Worm (Caenorhabditis elegans): ENCODE data around the gene srv-16.
"Not testable (repeated sequence)": the region's sequence is repeated elsewhere in the genome, so short reads cannot be mapped to it uniquely, and the experiment has no call there.

Gene srv-16

DNA sequence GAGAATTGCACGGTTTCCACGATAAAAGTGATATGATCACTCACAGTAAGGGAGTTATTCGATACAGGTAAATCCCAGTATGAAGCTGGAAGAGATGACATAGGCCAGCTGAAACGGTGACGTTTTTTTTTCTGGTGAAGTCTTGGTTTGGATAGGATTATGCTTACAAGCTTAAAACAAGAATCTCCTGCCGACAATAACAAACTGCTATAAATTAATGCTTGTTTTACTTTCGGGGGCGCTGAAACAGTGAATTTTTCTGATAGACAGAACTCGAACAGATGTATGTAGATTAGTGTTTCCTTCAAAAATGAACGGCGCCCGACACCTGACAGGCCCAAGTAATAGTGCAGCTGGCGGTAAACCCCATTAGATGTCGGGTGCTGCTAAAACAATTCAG is at the start of gene srv-16:
srv-16 (minus strand) TSS at position 101 of the 400 bp plus-strand sequence.
- TF ChIP-seq lin-14 (GFP tag; optimal IDR thresholded peaks at IDR 0.05) (no peak), lin-13 (GFP tag; optimal IDR thresholded peaks at IDR 0.05) (no peak)

DNA sequence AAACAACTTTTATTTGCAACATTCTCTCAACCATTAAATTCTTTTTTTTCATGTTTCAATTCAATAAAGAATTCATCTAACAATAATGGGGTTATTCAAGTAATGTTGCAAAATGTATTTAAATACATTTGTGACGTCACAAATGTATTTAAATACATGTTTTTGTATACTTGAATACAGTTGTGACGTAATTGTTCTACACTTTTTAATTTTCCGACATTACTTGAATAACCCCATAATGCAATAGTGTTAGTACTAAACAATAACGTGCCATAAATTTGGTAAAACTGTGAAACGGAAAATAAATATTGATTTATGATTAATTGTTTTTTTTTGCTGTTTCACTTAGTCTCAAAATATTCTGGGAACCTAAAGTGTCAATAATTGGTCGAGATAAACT is 45.9 kb upstream of the srv-16 start:
- TF ChIP-seq efl-1 (optimal IDR thresholded peaks at IDR 0.05): not testable (repeated sequence)
- peak in 1 of 2 experiments; percentile 46 for TF ChIP-seq efl-1 (GFP tag; optimal IDR thresholded peaks at IDR 0.05 in 1 of 2)

DNA sequence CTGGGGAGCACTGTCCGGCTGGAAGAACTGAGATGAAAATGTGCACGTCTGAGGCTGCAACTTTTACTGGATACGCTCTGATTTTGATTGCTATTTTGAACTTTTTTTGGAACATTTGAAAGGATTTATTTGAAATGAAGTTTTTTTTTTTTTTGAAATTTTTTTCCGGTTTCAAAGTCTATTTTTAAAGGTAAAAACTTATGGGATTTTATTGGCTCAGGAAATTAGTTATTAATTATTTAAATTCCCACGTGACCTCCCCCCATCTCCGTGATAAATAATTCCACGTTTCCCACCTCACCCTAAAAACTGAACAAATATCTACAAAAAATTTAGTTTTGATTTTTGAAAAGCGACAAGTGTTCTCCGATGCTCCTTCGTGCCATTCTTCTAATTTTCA is 30.6 kb upstream of the srv-16 start, which contains the start of gene Y105C5B.18:
Y105C5B.18 (plus strand) TSS at position 301 of the 400 bp plus-strand sequence.
- TF ChIP-seq nhr-28 (tag; optimal IDR thresholded peaks at IDR 0.05) (no peak), irx-1 (tag; optimal IDR thresholded peaks at IDR 0.05) (no peak), mab-9 (GFP tag; IDR thresholded peaks at IDR 0.05) (no peak), elt-3 (tag; optimal IDR thresholded peaks at IDR 0.05) (no peak), ztf-4 (tag; optimal IDR thresholded peaks at IDR 0.05) (no peak), lin-13 (GFP tag; optimal IDR thresholded peaks at IDR 0.05) (no peak), mdl-1 (tag; optimal IDR thresholded peaks at IDR 0.05) (no peak), fkh-8 (tag; optimal IDR thresholded peaks at IDR 0.05) (no peak), hlh-4 (tag; optimal IDR thresholded peaks at IDR 0.05) (no peak), aly-2 (tag; optimal IDR thresholded peaks at IDR 0.05) (no peak), nhr-71 (tag; optimal IDR thresholded peaks at IDR 0.05) (no peak), F16B12.6 (tag; optimal IDR thresholded peaks at IDR 0.05) (no peak), tbx-2 (tag; optimal IDR thresholded peaks at IDR 0.05) (no peak)

DNA sequence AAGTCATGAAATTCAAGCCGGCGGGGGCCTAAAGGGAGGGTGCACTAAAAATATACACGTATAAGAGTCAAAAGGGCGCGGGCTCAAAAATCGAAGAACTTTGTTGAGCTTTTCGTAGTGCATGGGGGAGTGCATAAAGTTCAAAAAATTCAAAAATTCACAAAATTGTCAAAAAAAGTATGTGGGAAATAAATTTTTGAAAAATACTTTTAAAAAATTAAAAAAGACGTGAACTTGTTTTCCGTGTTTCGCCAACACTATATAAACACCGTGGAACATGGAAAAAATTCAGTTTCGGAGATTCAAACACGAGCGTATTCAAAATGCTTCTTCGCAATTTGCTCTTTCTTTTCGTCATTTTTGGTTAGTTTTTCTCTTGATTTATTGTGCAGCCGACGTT is 29.1 kb upstream of the srv-16 start, which contains the start of gene Y105C5B.17:
Y105C5B.17 (plus strand) TSS at position 301 of the 400 bp plus-strand sequence.
- TF ChIP-seq grh-1 (GFP tag; IDR thresholded peaks at IDR 0.05) (no peak), nhr-12 (tag; optimal IDR thresholded peaks at IDR 0.05) (no peak), C34B4.2 (tag; optimal IDR thresholded peaks at IDR 0.05) (no peak), nhr-20 (tag; optimal IDR thresholded peaks at IDR 0.05) (no peak), irx-1 (tag; optimal IDR thresholded peaks at IDR 0.05) (no peak), mef-2 (tag; optimal IDR thresholded peaks at IDR 0.05) (no peak), sup-37 (GFP tag; optimal IDR thresholded peaks at IDR 0.05) (no peak), ceh-90 (tag; optimal IDR thresholded peaks at IDR 0.05) (no peak), snu-23 (GFP tag; optimal IDR thresholded peaks at IDR 0.05) (no peak), lir-3 (tag; optimal IDR thresholded peaks at IDR 0.05; ENCODE audit: poor library complexity) (no peak), aha-1 (tag; optimal IDR thresholded peaks at IDR 0.05) (no peak), unc-130 (tag; optimal IDR thresholded peaks at IDR 0.05) (no peak), ets-5 (GFP tag; IDR thresholded peaks at IDR 0.05) (no peak), F16B12.6 (tag; optimal IDR thresholded peaks at IDR 0.05) (no peak), skn-1 (tag; optimal IDR thresholded peaks at IDR 0.05) (no peak), hpl-2 (GFP tag; optimal IDR thresholded peaks at IDR 0.05) (no peak), zag-1 (tag; optimal IDR thresholded peaks at IDR 0.05) (no peak), hlh-4 (tag; optimal IDR thresholded peaks at IDR 0.05) (no peak), ztf-11 (tag; optimal IDR thresholded peaks at IDR 0.05) (no peak), jun-1 (tag; optimal IDR thresholded peaks at IDR 0.05) (no peak)

DNA sequence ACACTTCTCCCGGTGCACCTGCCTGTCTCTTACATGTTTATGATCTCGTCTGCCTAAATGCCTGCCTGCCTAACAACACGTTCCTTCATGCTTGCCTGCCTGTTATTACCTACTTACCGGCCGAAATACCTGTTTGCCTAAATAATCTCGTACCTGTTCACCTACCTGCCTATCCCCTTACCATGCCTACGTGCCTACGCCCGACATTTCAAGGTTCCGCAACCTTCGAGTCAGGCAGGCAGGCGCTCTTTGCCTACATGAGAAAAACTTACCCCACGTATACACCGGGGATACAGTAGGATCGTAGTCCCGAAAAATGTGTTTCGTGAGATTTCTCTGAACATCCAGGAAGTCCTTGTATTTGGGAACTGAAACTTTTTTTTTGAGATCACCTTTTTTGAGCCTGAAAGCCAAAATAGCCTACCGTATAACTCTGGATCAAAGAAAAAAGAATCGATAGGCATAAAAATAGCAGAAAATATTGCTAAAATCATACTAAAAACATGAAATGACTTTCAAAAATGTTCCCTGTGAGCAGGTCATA is 28.6 kb upstream of the srv-16 start, which contains the start of gene lgc-19:
lgc-19 (minus strand) TSS at position 494 of the 544 bp plus-strand sequence.
- TF ChIP-seq elt-3 (tag; optimal IDR thresholded peaks at IDR 0.05): no peak
- TF ChIP-seq tlp-1 (tag; optimal IDR thresholded peaks at IDR 0.05): no peak
- TF ChIP-seq ces-1 (GFP tag; optimal IDR thresholded peaks at IDR 0.05): no peak
- TF ChIP-seq ceh-8 (GFP tag; optimal IDR thresholded peaks at IDR 0.05): no peak
- no peak for TF ChIP-seq vab-15 (tag; optimal IDR thresholded peaks at IDR 0.05)
- no peak for TF ChIP-seq mab-9 (GFP tag; IDR thresholded peaks at IDR 0.05)
- no peak for TF ChIP-seq skn-1 (tag; optimal IDR thresholded peaks at IDR 0.05)
- TF ChIP-seq blmp-1 (tag; optimal IDR thresholded peaks at IDR 0.05): no peak
- TF ChIP-seq nhr-76 (tag; optimal IDR thresholded peaks at IDR 0.05): no peak
- no peak for TF ChIP-seq ama-1 (optimal IDR thresholded peaks at IDR 0.05)
- no peak for TF ChIP-seq isw-1 (GFP tag; IDR thresholded peaks at IDR 0.05)
- no peak for TF ChIP-seq irx-1 (tag; optimal IDR thresholded peaks at IDR 0.05)
- no peak for TF ChIP-seq unc-86 (tag; optimal IDR thresholded peaks at IDR 0.05)
- TF ChIP-seq nhr-28 (tag; optimal IDR thresholded peaks at IDR 0.05): no peak
- no peak for TF ChIP-seq lin-35 (GFP tag; optimal IDR thresholded peaks at IDR 0.05)
- TF ChIP-seq lin-39 (tag; optimal IDR thresholded peaks at IDR 0.05): no peak
- TF ChIP-seq jun-1 (tag; optimal IDR thresholded peaks at IDR 0.05): no peak
- no peak for TF ChIP-seq nhr-77 (tag; optimal IDR thresholded peaks at IDR 0.05)
- TF ChIP-seq lir-3 (tag; optimal IDR thresholded peaks at IDR 0.05; ENCODE audit: poor library complexity): no peak
- no peak for TF ChIP-seq pax-3 (tag; optimal IDR thresholded peaks at IDR 0.05)

Measured in whole organism, L1 larva.